Fruit fly (Drosophila melanogaster): Measurements from ENCODE around the gene ldd.

- TF ChIP-seq Myc (optimal IDR thresholded peaks at IDR 0.05), result no peak
- TF ChIP-seq insv (optimal IDR thresholded peaks at IDR 0.05), result no peak
- no peak for TF ChIP-seq h (optimal IDR thresholded peaks at IDR 0.05)
- no peak for TF ChIP-seq psq (optimal IDR thresholded peaks at IDR 0.05)
- TF ChIP-seq ttk (optimal IDR thresholded peaks at IDR 0.05), result no peak
- no peak for TF ChIP-seq Sin3A (optimal IDR thresholded peaks at IDR 0.05)
These were observed 2.6 kb downstream of the ldd start for dm6 chrX:21125966-21126553.

All from Kc167 (cell line).